Worm (Caenorhabditis elegans) whole organism, midembryonic: ENCODE data around the gene lpin-1.
A peak's percentile ranks its signal among the peaks of the same experiment; 100 is the strongest.

Source experiments
- T22C8.4 ChIP-seq: fragments of 200-800 bp; sonication (Bioruptor generic); IDR thresholded peaks from 2 replicates; pipeline ENCODE4 v1.3.6; 2022; ENCODE audit warnings: missing genetic modification characterization, missing compliant biosample characterization
- cog-1 ChIP-seq: sonication (generic microtip); optimal IDR thresholded peaks from 2 replicates; lab custom pipeline; 2016; ENCODE audit warnings: missing genetic modification characterization, missing compliant biosample characterization
- flt-1 ChIP-seq: fragments of 200-800 bp; sonication (Bioruptor generic); IDR thresholded peaks from 2 replicates; pipeline ENCODE4 v1.3.6; 2022; ENCODE audit warnings: missing genetic modification characterization, missing compliant biosample characterization
- klf-2 ChIP-seq: fragments of 200-800 bp; sonication (Bioruptor generic); conservative IDR thresholded peaks from 2 replicates; pipeline ENCODE4 v1.3.6; 2022; ENCODE audit warnings: missing genetic modification reagents, missing genetic modification characterization, missing compliant biosample characterization
- med-1 ChIP-seq: sonication (generic microtip); optimal IDR thresholded peaks from 2 replicates; lab custom pipeline; 2017; ENCODE audit warnings: missing genetic modification characterization, mild to moderate bottlenecking, missing compliant biosample characterization, antibody characterized with exemption, missing genetic modification reagents; ENCODE audit not compliant: insufficient read depth
- ref-1 ChIP-seq: fragments of 200-800 bp; sonication (Bioruptor generic); conservative IDR thresholded peaks from 2 replicates; pipeline ENCODE4 v1.3.6; 2022; ENCODE audit warnings: missing genetic modification reagents, missing genetic modification characterization, missing compliant biosample characterization
- tab-1 ChIP-seq: fragments of 200-800 bp; sonication (Bioruptor generic); IDR thresholded peaks from 2 replicates; pipeline ENCODE4 v1.3.6; 2022; ENCODE audit warnings: missing genetic modification characterization, missing compliant biosample characterization
- ztf-23 ChIP-seq: fragments of 200-800 bp; sonication (Bioruptor generic); IDR thresholded peaks from 2 replicates; pipeline ENCODE4 v1.3.6; 2022; ENCODE audit warnings: missing genetic modification reagents, missing genetic modification characterization, missing compliant biosample characterization
- ztf-29 ChIP-seq: fragments of 200-800 bp; sonication (Bioruptor generic); IDR thresholded peaks from 2 replicates; pipeline ENCODE4 v1.3.6; 2022; ENCODE audit warnings: missing genetic modification reagents, missing genetic modification characterization, missing compliant biosample characterization

The lpin-1 gene

ce11 chrV:13656346-13657254, 2.7 kb upstream of the lpin-1 start:
- no peak for TF ChIP-seq T22C8.4 (GFP tag; lab: Robert Waterston, UW)
- no peak for TF ChIP-seq klf-2 (GFP tag; lab: Robert Waterston, UW)
- TF ChIP-seq tab-1, result no peak
- TF ChIP-seq ztf-23 (GFP tag; lab: Robert Waterston, UW), result no peak
- TF ChIP-seq flt-1, result no peak
- no peak for TF ChIP-seq ztf-29 (GFP tag; lab: Robert Waterston, UW)
- TF ChIP-seq ref-1 (GFP tag; lab: Robert Waterston, UW), result no peak
- no peak for TF ChIP-seq med-1 (GFP tag; lab: Kevin White, UChicago)
- TF ChIP-seq cog-1 (tag; lab: Kevin White, UChicago), result no peak

- TF ChIP-seq cog-1 (tag; lab: Kevin White, UChicago) (peak; percentile 69), klf-2 (GFP tag; lab: Robert Waterston, UW) (no peak)
These were observed 1.4 kb upstream of the lpin-1 start for ce11 chrV:13655202-13655764.

ce11 chrV:13654394-13654792, 464 bp upstream of the lpin-1 start:
- TF ChIP-seq med-1 (GFP tag; lab: Kevin White, UChicago) (no peak), flt-1 (no peak), klf-2 (GFP tag; lab: Robert Waterston, UW) (no peak), ztf-29 (GFP tag; lab: Robert Waterston, UW) (no peak), ztf-23 (GFP tag; lab: Robert Waterston, UW) (no peak), T22C8.4 (GFP tag; lab: Robert Waterston, UW) (no peak), tab-1 (no peak), ref-1 (GFP tag; lab: Robert Waterston, UW) (no peak), cog-1 (tag; lab: Kevin White, UChicago) (no peak)

- no peak for TF ChIP-seq ztf-29 (GFP tag; lab: Robert Waterston, UW)
- no peak for TF ChIP-seq T22C8.4 (GFP tag; lab: Robert Waterston, UW)
- no peak for TF ChIP-seq tab-1
- no peak for TF ChIP-seq cog-1 (tag; lab: Kevin White, UChicago)
- no peak for TF ChIP-seq ref-1 (GFP tag; lab: Robert Waterston, UW)
- TF ChIP-seq klf-2 (GFP tag; lab: Robert Waterston, UW), result no peak
- no peak for TF ChIP-seq ztf-23 (GFP tag; lab: Robert Waterston, UW)
- no peak for TF ChIP-seq med-1 (GFP tag; lab: Kevin White, UChicago)
- no peak for TF ChIP-seq flt-1
These were observed 1.6 kb downstream of the lpin-1 start for ce11 chrV:13652322-13652721.

- TF ChIP-seq ref-1 (GFP tag; lab: Robert Waterston, UW) (no peak), cog-1 (tag; lab: Kevin White, UChicago) (no peak), ztf-29 (GFP tag; lab: Robert Waterston, UW) (no peak), tab-1 (no peak), klf-2 (GFP tag; lab: Robert Waterston, UW) (no peak), T22C8.4 (GFP tag; lab: Robert Waterston, UW) (no peak), ztf-23 (GFP tag; lab: Robert Waterston, UW) (no peak), flt-1 (no peak), med-1 (GFP tag; lab: Kevin White, UChicago) (no peak)
These were observed 3.1 kb downstream of the lpin-1 start for ce11 chrV:13650800-13651199.

ce11 chrV:13649730-13650349, 4.1 kb downstream of the lpin-1 start, which contains the start of gene H37A05.4:
Gene H37A05.4, minus strand, starts transcription at chrV:13649780.
- TF ChIP-seq ztf-23 (GFP tag; lab: Robert Waterston, UW), result no peak
- TF ChIP-seq med-1 (GFP tag; lab: Kevin White, UChicago), result no peak
- TF ChIP-seq klf-2 (GFP tag; lab: Robert Waterston, UW), result no peak
- no peak for TF ChIP-seq tab-1
- TF ChIP-seq T22C8.4 (GFP tag; lab: Robert Waterston, UW), result no peak
- TF ChIP-seq flt-1, result no peak
- TF ChIP-seq cog-1 (tag; lab: Kevin White, UChicago), result no peak
- no peak for TF ChIP-seq ztf-29 (GFP tag; lab: Robert Waterston, UW)
- no peak for TF ChIP-seq ref-1 (GFP tag; lab: Robert Waterston, UW)

ce11 chrV:13647617-13648016, 6.3 kb downstream of the lpin-1 start:
- TF ChIP-seq ref-1 (GFP tag; lab: Robert Waterston, UW), result no peak
- TF ChIP-seq klf-2 (GFP tag; lab: Robert Waterston, UW), result no peak
- no peak for TF ChIP-seq med-1 (GFP tag; lab: Kevin White, UChicago)
- no peak for TF ChIP-seq T22C8.4 (GFP tag; lab: Robert Waterston, UW)
- TF ChIP-seq flt-1, result no peak
- no peak for TF ChIP-seq ztf-23 (GFP tag; lab: Robert Waterston, UW)
- TF ChIP-seq tab-1, result no peak
- TF ChIP-seq ztf-29 (GFP tag; lab: Robert Waterston, UW), result no peak
- no peak for TF ChIP-seq cog-1 (tag; lab: Kevin White, UChicago)

ce11 chrV:13647185-13647584, 6.7 kb downstream of the lpin-1 start:
- TF ChIP-seq ztf-29 (GFP tag; lab: Robert Waterston, UW) (no peak), tab-1 (no peak), klf-2 (GFP tag; lab: Robert Waterston, UW) (no peak), ztf-23 (GFP tag; lab: Robert Waterston, UW) (no peak), med-1 (GFP tag; lab: Kevin White, UChicago) (no peak), cog-1 (tag; lab: Kevin White, UChicago) (no peak), ref-1 (GFP tag; lab: Robert Waterston, UW) (no peak), flt-1 (no peak), T22C8.4 (GFP tag; lab: Robert Waterston, UW) (no peak)
